Fruit fly (Drosophila melanogaster): Measurements from ENCODE around the gene CG42238.

Gene CG42238

dm6 chr2L:21037723-21038122 lies 14.2 kb downstream of the CG42238 start (continued):
- no peak for TF ChIP-seq CG8388 (GFP tag; optimal IDR thresholded peaks at IDR 0.05)
- no peak for TF ChIP-seq CG10543 (GFP tag; optimal IDR thresholded peaks at IDR 0.05)
- no peak for TF ChIP-seq Ets65A (GFP tag)
- TF ChIP-seq ara (GFP tag; IDR thresholded peaks at IDR 0.05) = peak; percentile 71
- no peak for TF ChIP-seq Hr51 (GFP tag; optimal IDR thresholded peaks at IDR 0.05)
- TF ChIP-seq CG1603 (tag; optimal IDR thresholded peaks at IDR 0.05) = peak; percentile 23
- TF ChIP-seq zen (tag; optimal IDR thresholded peaks at IDR 0.05) = peak; percentile 77
- TF ChIP-seq br (optimal IDR thresholded peaks at IDR 0.05) = no peak
- TF ChIP-seq D19B (GFP tag; optimal IDR thresholded peaks at IDR 0.05) = no peak
- TF ChIP-seq inv (GFP tag; IDR thresholded peaks at IDR 0.05; ENCODE audit: partially characterized antibody) = no peak
- peak; percentile 75 for TF ChIP-seq CG6254 (GFP tag; optimal IDR thresholded peaks at IDR 0.05)
- TF ChIP-seq Spps (tag; optimal IDR thresholded peaks at IDR 0.05) = peak; percentile 51
- peak; percentile 2 for TF ChIP-seq twi (tag; optimal IDR thresholded peaks at IDR 0.05)
- TF ChIP-seq lola (GFP tag; optimal IDR thresholded peaks at IDR 0.05) = no peak
- no peak for TF ChIP-seq esg (GFP tag; conservative IDR thresholded peaks at IDR 0.05)
- TF ChIP-seq C15 (GFP tag; IDR thresholded peaks at IDR 0.05) = no peak
- no peak for TF ChIP-seq eve (GFP tag; optimal IDR thresholded peaks at IDR 0.05)
- TF ChIP-seq CG6813 (GFP tag; optimal IDR thresholded peaks at IDR 0.05) = peak; percentile 88
- TF ChIP-seq CG1792 (GFP tag; optimal IDR thresholded peaks at IDR 0.05) = no peak
- peak; percentile 69; the same call in 1 of the 2 replicates for TF ChIP-seq stc (GFP tag; IDR thresholded peaks at IDR 0.05)
- peak; percentile 62 for TF ChIP-seq CG4707 (GFP tag; optimal IDR thresholded peaks at IDR 0.05)
- TF ChIP-seq sc (optimal IDR thresholded peaks at IDR 0.05) = no peak
- peak; percentile 7 for TF ChIP-seq sc (GFP tag; optimal IDR thresholded peaks at IDR 0.05)
- no peak for TF ChIP-seq CG9215 (GFP tag; IDR thresholded peaks at IDR 0.05)
- no peak for TF ChIP-seq CG10431 (GFP tag; optimal IDR thresholded peaks at IDR 0.05)
- no peak for TF ChIP-seq CG11560 (tag; IDR thresholded peaks at IDR 0.05)
- no peak for TF ChIP-seq CG13775 (GFP tag; optimal IDR thresholded peaks at IDR 0.05)
- peak in 1 of 2 experiments; percentile 6 for TF ChIP-seq chif (GFP tag; optimal IDR thresholded peaks at IDR 0.05)
- no peak for TF ChIP-seq CG7963 (GFP tag; IDR thresholded peaks at IDR 0.05; ENCODE audit: partially characterized antibody)
- no peak for TF ChIP-seq Fer2 (tag; optimal IDR thresholded peaks at IDR 0.05)
- TF ChIP-seq oc (tag; optimal IDR thresholded peaks at IDR 0.05) = no peak
- TF ChIP-seq odd (GFP tag; optimal IDR thresholded peaks at IDR 0.05) = peak; percentile 36
- TF ChIP-seq Hand (GFP tag; optimal IDR thresholded peaks at IDR 0.05) = no peak
- TF ChIP-seq CG9817 (tag; optimal IDR thresholded peaks at IDR 0.05) = no peak
- TF ChIP-seq Doc2 (GFP tag; IDR thresholded peaks at IDR 0.05) = no peak
- TF ChIP-seq Blimp-1 (GFP tag; optimal IDR thresholded peaks at IDR 0.05) = peak; percentile 77
- no peak for TF ChIP-seq CG12659 (GFP tag; optimal IDR thresholded peaks at IDR 0.05)
- TF ChIP-seq Hr78 (GFP tag; optimal IDR thresholded peaks at IDR 0.05) = no peak
- TF ChIP-seq ssp (GFP tag; IDR thresholded peaks at IDR 0.05) = no peak
- peak; percentile 13 for TF ChIP-seq CTCF (GFP tag; optimal IDR thresholded peaks at IDR 0.05)
- no peak for TF ChIP-seq Scr (GFP tag; IDR thresholded peaks at IDR 0.05; ENCODE audit: partially characterized antibody)
- no peak for TF ChIP-seq lbe (GFP tag; optimal IDR thresholded peaks at IDR 0.05)
- TF ChIP-seq CG9797 (GFP tag; optimal IDR thresholded peaks at IDR 0.05) = no peak
- no peak for TF ChIP-seq gce (GFP tag; IDR thresholded peaks at IDR 0.05)
- no peak for TF ChIP-seq ken (GFP tag; IDR thresholded peaks at IDR 0.05)
- TF ChIP-seq CG14014 (GFP tag; IDR thresholded peaks at IDR 0.05) = peak; percentile 28; the same call in 1 of the 2 replicates
- peak; percentile 56 for TF ChIP-seq pfk (GFP tag; optimal IDR thresholded peaks at IDR 0.05)
- no peak for TF ChIP-seq Bdp1 (GFP tag; optimal IDR thresholded peaks at IDR 0.05)
- TF ChIP-seq lov (optimal IDR thresholded peaks at IDR 0.05) = no peak
- no peak; the same call in 2 of the 3 replicates for TF ChIP-seq lov (GFP tag; IDR thresholded peaks at IDR 0.05)
- TF ChIP-seq tgo (GFP tag; IDR thresholded peaks at IDR 0.05) = no peak
- TF ChIP-seq Rx (GFP tag; IDR thresholded peaks at IDR 0.05) = no peak
